Fruit fly (Drosophila melanogaster): ENCODE results near the gene Naa40.

Gene Naa40

dm6 chr3R:29764249-29765042, 39.7 kb upstream of the Naa40 start (continued):
- peak; percentile 34; the same call in 1 of the 3 replicates for TF ChIP-seq row (GFP tag; IDR thresholded peaks at IDR 0.05)

- no peak for TF ChIP-seq CG7745 (tag; optimal IDR thresholded peaks at IDR 0.05)
- TF ChIP-seq gcm2 (GFP tag; optimal IDR thresholded peaks at IDR 0.05), result no peak
- TF ChIP-seq gem (tag; optimal IDR thresholded peaks at IDR 0.05), result peak; percentile 24
- TF ChIP-seq Sry-δ (GFP tag; optimal IDR thresholded peaks at IDR 0.05), result no peak
- no peak for TF ChIP-seq CG9609 (GFP tag; optimal IDR thresholded peaks at IDR 0.05)
- peak; percentile 39; the same call in 1 of the 2 replicates for TF ChIP-seq CG32532 (GFP tag; IDR thresholded peaks at IDR 0.05)
- TF ChIP-seq slbo (GFP tag; IDR thresholded peaks at IDR 0.05), result peak; percentile 55; the same call in 1 of the 2 replicates
- 0 out of 2 replicates have a peak, but pooled peaks have one; percentile 3 for TF ChIP-seq Rx (GFP tag; IDR thresholded peaks at IDR 0.05)
- TF ChIP-seq row (GFP tag; IDR thresholded peaks at IDR 0.05), result 0 out of 3 replicates have a peak, but pooled peaks have one; percentile 11
- 0 out of 2 replicates have a peak, but pooled peaks have one; percentile 28 for TF ChIP-seq HLH3B (GFP tag; IDR thresholded peaks at IDR 0.05)
- TF ChIP-seq Drgx (GFP tag; IDR thresholded peaks at IDR 0.05), result peak; percentile 6; the same call in 1 of the 2 replicates
- no peak for TF ChIP-seq CG7928 (GFP tag; optimal IDR thresholded peaks at IDR 0.05)
- TF ChIP-seq CG2120 (GFP tag; optimal IDR thresholded peaks at IDR 0.05), result peak; percentile 18
- TF ChIP-seq ranshi (GFP tag; IDR thresholded peaks at IDR 0.05), result no peak
- no peak for TF ChIP-seq ara (GFP tag; IDR thresholded peaks at IDR 0.05)
- TF ChIP-seq crol (GFP tag; IDR thresholded peaks at IDR 0.05), result 0 out of 2 replicates have a peak, but pooled peaks have one; percentile 21
These were observed 39.1 kb upstream of the Naa40 start for dm6 chr3R:29763804-29764203.

dm6 chr3R:29763154-29763553, 38.4 kb upstream of the Naa40 start:
- TF ChIP-seq Blimp-1 (GFP tag; optimal IDR thresholded peaks at IDR 0.05) (peak; percentile 39), CG18619 (GFP tag; optimal IDR thresholded peaks at IDR 0.05) (no peak), bsh (GFP tag; optimal IDR thresholded peaks at IDR 0.05) (peak in 1 of 2 experiments; percentile 49), ara (GFP tag; IDR thresholded peaks at IDR 0.05) (no peak), CG33213 (GFP tag; optimal IDR thresholded peaks at IDR 0.05) (no peak), PHDP (tag; optimal IDR thresholded peaks at IDR 0.05) (peak; percentile 26), CG6765 (GFP tag; optimal IDR thresholded peaks at IDR 0.05) (no peak), kah (GFP tag; optimal IDR thresholded peaks at IDR 0.05) (no peak), dan (GFP tag; IDR thresholded peaks at IDR 0.05) (no peak), Xbp1 (GFP tag; optimal IDR thresholded peaks at IDR 0.05) (peak; percentile 57), wek (GFP tag; optimal IDR thresholded peaks at IDR 0.05) (no peak), zen (tag; optimal IDR thresholded peaks at IDR 0.05) (peak; percentile 20), dpn (GFP tag; optimal IDR thresholded peaks at IDR 0.05) (peak; percentile 3 to 12), CG15479 (GFP tag; optimal IDR thresholded peaks at IDR 0.05) (no peak), CG14860 (GFP tag; IDR thresholded peaks at IDR 0.05; ENCODE audit: partially characterized antibody) (no peak), Deaf1 (tag; optimal IDR thresholded peaks at IDR 0.05) (no peak), CHES-1-like (GFP tag; optimal IDR thresholded peaks at IDR 0.05) (no peak), mld (GFP tag; IDR thresholded peaks at IDR 0.05; ENCODE audit: partially characterized antibody) (no peak), CG11695 (GFP tag; IDR thresholded peaks at IDR 0.05) (0 out of 3 replicates have a peak, but pooled peaks have one; percentile 37), Bteb2 (GFP tag; optimal IDR thresholded peaks at IDR 0.05) (peak; percentile 23), CG3281 (GFP tag; optimal IDR thresholded peaks at IDR 0.05) (no peak), slp2 (GFP tag; optimal IDR thresholded peaks at IDR 0.05) (peak; percentile 4), al (GFP tag; IDR thresholded peaks at IDR 0.05) (peak; percentile 16; the same call in 1 of the 2 replicates), E2f2 (GFP tag; IDR thresholded peaks at IDR 0.05) (0 out of 2 replicates have a peak, but pooled peaks have one; percentile 10), tgo (GFP tag; IDR thresholded peaks at IDR 0.05) (peak; percentile 37; the same call in 1 of the 3 replicates), CG9727 (GFP tag; optimal IDR thresholded peaks at IDR 0.05) (peak; percentile 17), Xrp1 (GFP tag; IDR thresholded peaks at IDR 0.05) (peak; percentile 60; the same call in 1 of the 2 replicates), CG16813 (GFP tag; IDR thresholded peaks at IDR 0.05; ENCODE audit: partially characterized antibody) (no peak), CG32532 (GFP tag; IDR thresholded peaks at IDR 0.05) (peak; percentile 50; the same call in 1 of the 2 replicates), CG10543 (GFP tag; optimal IDR thresholded peaks at IDR 0.05) (no peak), nmo (GFP tag; optimal IDR thresholded peaks at IDR 0.05) (peak; percentile 13)
